ENCODE assay signal across 1 fruit fly cellular context in genomic region chrX:6353613-6353986, dm6.
TF ChIP-seq lines count a peak whose summit lies in the region.

No protein-coding gene starts in this region.

TF ChIP-seq in whole organism, embryonic, 481 proteins besides CTCF, POLR2A, EP300 and RAD21 (continued from another document and continues in another):
- TF ChIP-seq aop (GFP tag; IDR thresholded peaks at IDR 0.05; lab: Robert Waterston, UW) = no peak
- peak; percentile 15 to 93 for TF ChIP-seq Hr51 (GFP tag; optimal IDR thresholded peaks at IDR 0.05; lab: Kevin White, UChicago)
- peak; percentile 70 for TF ChIP-seq Nf-YB (GFP tag; optimal IDR thresholded peaks at IDR 0.05; lab: Kevin White, UChicago)
- peak; percentile 50 for TF ChIP-seq Mad (GFP tag; optimal IDR thresholded peaks at IDR 0.05; lab: Kevin White, UChicago)
- peak; percentile 82 for TF ChIP-seq Ptx1 (GFP tag; IDR thresholded peaks at IDR 0.05; lab: Robert Waterston, UW)
- peak; percentile 57 to 77 for TF ChIP-seq dpn (GFP tag; optimal IDR thresholded peaks at IDR 0.05; lab: Kevin White, UChicago)
- TF ChIP-seq CG4820 (GFP tag; optimal IDR thresholded peaks at IDR 0.05; lab: Kevin White, UChicago) = peak; percentile 77
- TF ChIP-seq odd (GFP tag; optimal IDR thresholded peaks at IDR 0.05; lab: Kevin White, UChicago) = peak; percentile 75
- peak; percentile 93 for TF ChIP-seq CG15269 (tag; optimal IDR thresholded peaks at IDR 0.05; lab: Kevin White, UChicago)
- peak; percentile 54 for TF ChIP-seq kni (GFP tag; optimal IDR thresholded peaks at IDR 0.05; lab: Kevin White, UChicago)
- no peak for TF ChIP-seq maf-S (GFP tag; optimal IDR thresholded peaks at IDR 0.05; lab: Kevin White, UChicago)
- TF ChIP-seq CG6813 (GFP tag; optimal IDR thresholded peaks at IDR 0.05; lab: Kevin White, UChicago) = peak; percentile 86
- peak; percentile 83 for TF ChIP-seq gcm (GFP tag; optimal IDR thresholded peaks at IDR 0.05; lab: Kevin White, UChicago)
- TF ChIP-seq CG17361 (GFP tag; IDR thresholded peaks at IDR 0.05; lab: Robert Waterston, UW) = peak; percentile 96
- no peak for TF ChIP-seq tll (GFP tag; optimal IDR thresholded peaks at IDR 0.05; lab: Kevin White, UChicago)
- TF ChIP-seq chn (GFP tag; optimal IDR thresholded peaks at IDR 0.05; lab: Kevin White, UChicago) = no peak
- peak; percentile 74 for TF ChIP-seq CG2875 (GFP tag; optimal IDR thresholded peaks at IDR 0.05; lab: Kevin White, UChicago)
- peak; percentile 60; the same call in 1 of the 2 replicates for TF ChIP-seq CG17612 (GFP tag; IDR thresholded peaks at IDR 0.05; lab: Robert Waterston, UW)
- peak; percentile 75 for TF ChIP-seq CG12155 (GFP tag; optimal IDR thresholded peaks at IDR 0.05; lab: Kevin White, UChicago)
- TF ChIP-seq CG32772 (GFP tag; IDR thresholded peaks at IDR 0.05; lab: Robert Waterston, UW) = peak; percentile 73
- TF ChIP-seq Dip3 (GFP tag; optimal IDR thresholded peaks at IDR 0.05; lab: Kevin White, UChicago) = peak; percentile 13
- peak; percentile 75 for TF ChIP-seq CG9437 (GFP tag; optimal IDR thresholded peaks at IDR 0.05; lab: Kevin White, UChicago)
- TF ChIP-seq Tbp (GFP tag; optimal IDR thresholded peaks at IDR 0.05; lab: Kevin White, UChicago) = no peak
- no peak for TF ChIP-seq CG2199 (GFP tag; IDR thresholded peaks at IDR 0.05; lab: Robert Waterston, UW)
- peak; percentile 61 for TF ChIP-seq YL-1 (GFP tag; optimal IDR thresholded peaks at IDR 0.05; lab: Kevin White, UChicago)
- peak; percentile 86 for TF ChIP-seq HLH3B (GFP tag; IDR thresholded peaks at IDR 0.05; lab: Robert Waterston, UW)
- peak in 1 of 2 experiments; percentile 54 for TF ChIP-seq Pdp1 (GFP tag; optimal IDR thresholded peaks at IDR 0.05; lab: Kevin White, UChicago)
- peak; percentile 84 for TF ChIP-seq D19A (tag; optimal IDR thresholded peaks at IDR 0.05; lab: Kevin White, UChicago)
- TF ChIP-seq CG10565 (GFP tag; optimal IDR thresholded peaks at IDR 0.05; lab: Kevin White, UChicago) = no peak
- TF ChIP-seq nom (GFP tag; optimal IDR thresholded peaks at IDR 0.05; lab: Kevin White, UChicago) = no peak
- TF ChIP-seq CG18262 (tag; optimal IDR thresholded peaks at IDR 0.05; lab: Kevin White, UChicago) = peak; percentile 92
- peak; percentile 84 for TF ChIP-seq Hand (GFP tag; optimal IDR thresholded peaks at IDR 0.05; lab: Kevin White, UChicago)
- no peak for TF ChIP-seq sima (GFP tag; optimal IDR thresholded peaks at IDR 0.05; lab: Kevin White, UChicago)
- TF ChIP-seq CG1792 (GFP tag; optimal IDR thresholded peaks at IDR 0.05; lab: Kevin White, UChicago) = no peak
- TF ChIP-seq sim (GFP tag; IDR thresholded peaks at IDR 0.05; lab: Robert Waterston, UW) = peak; percentile 52; the same call in 1 of the 2 replicates
- TF ChIP-seq Oli (tag; optimal IDR thresholded peaks at IDR 0.05; lab: Kevin White, UChicago) = peak; percentile 90
- peak; percentile 91 for TF ChIP-seq CG10979 (tag; optimal IDR thresholded peaks at IDR 0.05; lab: Kevin White, UChicago)
- no peak for TF ChIP-seq pros (GFP tag; optimal IDR thresholded peaks at IDR 0.05; lab: Kevin White, UChicago)
- peak; percentile 43 for TF ChIP-seq CG10274 (GFP tag; optimal IDR thresholded peaks at IDR 0.05; lab: Kevin White, UChicago)
- TF ChIP-seq Dad (GFP tag; optimal IDR thresholded peaks at IDR 0.05; lab: Kevin White, UChicago) = peak; percentile 2
- TF ChIP-seq pfk (GFP tag; optimal IDR thresholded peaks at IDR 0.05; lab: Kevin White, UChicago) = no peak
- peak; percentile 55 for TF ChIP-seq CG8359 (GFP tag; optimal IDR thresholded peaks at IDR 0.05; lab: Kevin White, UChicago; ENCODE audit: borderline replicate concordance)
- peak; percentile 65 for TF ChIP-seq al (GFP tag; IDR thresholded peaks at IDR 0.05; lab: Robert Waterston, UW)
- peak; percentile 72 for TF ChIP-seq B-H1 (GFP tag; IDR thresholded peaks at IDR 0.05; lab: Robert Waterston, UW)
- TF ChIP-seq vnd (GFP tag; IDR thresholded peaks at IDR 0.05; lab: Robert Waterston, UW; ENCODE audit: partially characterized antibody) = no peak
- peak; percentile 89 for TF ChIP-seq CG12299 (tag; optimal IDR thresholded peaks at IDR 0.05; lab: Kevin White, UChicago)
- TF ChIP-seq Elba2 (GFP tag; optimal IDR thresholded peaks at IDR 0.05; lab: Kevin White, UChicago) = peak; percentile 15
- TF ChIP-seq dm (GFP tag; optimal IDR thresholded peaks at IDR 0.05; lab: Kevin White, UChicago) = no peak
- TF ChIP-seq jigr1 (GFP tag; IDR thresholded peaks at IDR 0.05; lab: Robert Waterston, UW) = peak; percentile 43; the same call in 1 of the 3 replicates
- peak; percentile 39 for TF ChIP-seq fd64A (GFP tag; optimal IDR thresholded peaks at IDR 0.05; lab: Kevin White, UChicago)
- TF ChIP-seq BtbVII (GFP tag; optimal IDR thresholded peaks at IDR 0.05; lab: Kevin White, UChicago) = peak; percentile 87
- no peak for TF ChIP-seq CG9609 (GFP tag; optimal IDR thresholded peaks at IDR 0.05; lab: Kevin White, UChicago)
- TF ChIP-seq CHES-1-like (GFP tag; optimal IDR thresholded peaks at IDR 0.05; lab: Kevin White, UChicago) = no peak
- peak; percentile 78 for TF ChIP-seq tin (GFP tag; optimal IDR thresholded peaks at IDR 0.05; lab: Kevin White, UChicago)
- TF ChIP-seq Sry-β (GFP tag; optimal IDR thresholded peaks at IDR 0.05; lab: Kevin White, UChicago) = no peak
- TF ChIP-seq eve (GFP tag; optimal IDR thresholded peaks at IDR 0.05; lab: Kevin White, UChicago) = peak in 1 of 2 experiments; percentile 94
- TF ChIP-seq Eip74EF (GFP tag; optimal IDR thresholded peaks at IDR 0.05; lab: Kevin White, UChicago) = peak in 1 of 2 experiments; percentile 84
- TF ChIP-seq en (GFP tag; optimal IDR thresholded peaks at IDR 0.05; lab: Kevin White, UChicago) = no peak
- no peak for TF ChIP-seq Neu2 (GFP tag; optimal IDR thresholded peaks at IDR 0.05; lab: Kevin White, UChicago; ENCODE audit: borderline replicate concordance)
- TF ChIP-seq onecut (GFP tag; IDR thresholded peaks at IDR 0.05; lab: Robert Waterston, UW) = peak; percentile 48; the same call in 1 of the 2 replicates
- TF ChIP-seq caup (GFP tag; optimal IDR thresholded peaks at IDR 0.05; lab: Kevin White, UChicago; ENCODE audit: severe bottlenecking) = peak; percentile 86
- TF ChIP-seq D19B (GFP tag; optimal IDR thresholded peaks at IDR 0.05; lab: Kevin White, UChicago) = peak; percentile 73
- peak; percentile 82 for TF ChIP-seq trem (tag; optimal IDR thresholded peaks at IDR 0.05; lab: Kevin White, UChicago)
- TF ChIP-seq CG12219 (GFP tag; optimal IDR thresholded peaks at IDR 0.05; lab: Kevin White, UChicago) = peak; percentile 77
- no peak; the same call in 2 of the 3 replicates for TF ChIP-seq CG6175 (GFP tag; IDR thresholded peaks at IDR 0.05; lab: Robert Waterston, UW)
- TF ChIP-seq CG3281 (GFP tag; optimal IDR thresholded peaks at IDR 0.05; lab: Kevin White, UChicago) = peak; percentile 88
- peak; percentile 71 for TF ChIP-seq CG10366 (GFP tag; IDR thresholded peaks at IDR 0.05; lab: Robert Waterston, UW)
- TF ChIP-seq jing (GFP tag; optimal IDR thresholded peaks at IDR 0.05; lab: Kevin White, UChicago) = peak; percentile 35
- peak; percentile 81 for TF ChIP-seq B-H2 (GFP tag; optimal IDR thresholded peaks at IDR 0.05; lab: Kevin White, UChicago)
- peak in 1 of 3 experiments; percentile 87 for TF ChIP-seq lola (GFP tag; optimal IDR thresholded peaks at IDR 0.05; lab: Kevin White, UChicago)
- TF ChIP-seq dmrt99B (tag; optimal IDR thresholded peaks at IDR 0.05; lab: Kevin White, UChicago) = peak; percentile 93
- TF ChIP-seq Ada2b (GFP tag; IDR thresholded peaks at IDR 0.05; lab: Robert Waterston, UW) = peak; percentile 81
- peak; percentile 87 for TF ChIP-seq ci (GFP tag; IDR thresholded peaks at IDR 0.05; lab: Robert Waterston, UW)
- TF ChIP-seq Trl (optimal IDR thresholded peaks at IDR 0.05; lab: Kevin White, UChicago) = no peak
- TF ChIP-seq Trl (GFP tag; optimal IDR thresholded peaks at IDR 0.05; lab: Kevin White, UChicago) = no peak
- peak; percentile 73 for TF ChIP-seq CG9215 (GFP tag; IDR thresholded peaks at IDR 0.05; lab: Robert Waterston, UW)
- TF ChIP-seq jumu (GFP tag; optimal IDR thresholded peaks at IDR 0.05; lab: Kevin White, UChicago) = no peak
- peak; percentile 77 for TF ChIP-seq CG11723 (GFP tag; optimal IDR thresholded peaks at IDR 0.05; lab: Kevin White, UChicago)
- TF ChIP-seq ab (GFP tag; optimal IDR thresholded peaks at IDR 0.05; lab: Kevin White, UChicago) = no peak
- TF ChIP-seq prd (optimal IDR thresholded peaks at IDR 0.05; lab: Kevin White, UChicago) = no peak
- peak; percentile 84 for TF ChIP-seq prd (GFP tag; IDR thresholded peaks at IDR 0.05; lab: Robert Waterston, UW)
- TF ChIP-seq Fer1 (GFP tag; optimal IDR thresholded peaks at IDR 0.05; lab: Kevin White, UChicago) = peak; percentile 93
- peak; percentile 87 for TF ChIP-seq stc (GFP tag; IDR thresholded peaks at IDR 0.05; lab: Robert Waterston, UW)
- TF ChIP-seq CG31365 (tag; optimal IDR thresholded peaks at IDR 0.05; lab: Kevin White, UChicago) = no peak
- peak; percentile 84 for TF ChIP-seq CG4424 (GFP tag; optimal IDR thresholded peaks at IDR 0.05; lab: Kevin White, UChicago)
- no peak for TF ChIP-seq br (optimal IDR thresholded peaks at IDR 0.05; lab: Kevin White, UChicago)
- peak; percentile 69 for TF ChIP-seq CG7357 (GFP tag; IDR thresholded peaks at IDR 0.05; lab: Robert Waterston, UW)
- no peak for TF ChIP-seq HmgD (GFP tag; optimal IDR thresholded peaks at IDR 0.05; lab: Kevin White, UChicago)
- peak; percentile 74 for TF ChIP-seq CG10654 (GFP tag; optimal IDR thresholded peaks at IDR 0.05; lab: Kevin White, UChicago)
- peak; percentile 76 for TF ChIP-seq CG8281 (tag; optimal IDR thresholded peaks at IDR 0.05; lab: Kevin White, UChicago)
- peak; percentile 68 for TF ChIP-seq CG11247 (GFP tag; IDR thresholded peaks at IDR 0.05; lab: Robert Waterston, UW)
- TF ChIP-seq CG33557 (GFP tag; optimal IDR thresholded peaks at IDR 0.05; lab: Kevin White, UChicago) = peak; percentile 87
- TF ChIP-seq CG3407 (GFP tag; optimal IDR thresholded peaks at IDR 0.05; lab: Kevin White, UChicago) = peak; percentile 80
- TF ChIP-seq CG17359 (tag; optimal IDR thresholded peaks at IDR 0.05; lab: Kevin White, UChicago) = peak; percentile 89
- TF ChIP-seq salm (tag; optimal IDR thresholded peaks at IDR 0.05; lab: Kevin White, UChicago) = peak; percentile 83
- TF ChIP-seq p53 (GFP tag; optimal IDR thresholded peaks at IDR 0.05; lab: Kevin White, UChicago) = no peak
- TF ChIP-seq CG34376 (GFP tag; optimal IDR thresholded peaks at IDR 0.05; lab: Kevin White, UChicago) = peak; percentile 83
- TF ChIP-seq gt (GFP tag; IDR thresholded peaks at IDR 0.05; lab: Robert Waterston, UW) = no peak; the same call in 1 of the 2 replicates
- peak; percentile 83 for TF ChIP-seq oc (tag; optimal IDR thresholded peaks at IDR 0.05; lab: Kevin White, UChicago)
- peak; percentile 64 for TF ChIP-seq CG18476 (GFP tag; optimal IDR thresholded peaks at IDR 0.05; lab: Kevin White, UChicago)
- TF ChIP-seq CG7745 (tag; optimal IDR thresholded peaks at IDR 0.05; lab: Kevin White, UChicago) = no peak
- TF ChIP-seq kah (GFP tag; optimal IDR thresholded peaks at IDR 0.05; lab: Kevin White, UChicago) = peak; percentile 71
- no peak for TF ChIP-seq CG16779 (GFP tag; IDR thresholded peaks at IDR 0.05; lab: Robert Waterston, UW)
- TF ChIP-seq sc (optimal IDR thresholded peaks at IDR 0.05; lab: Kevin White, UChicago) = no peak
- peak; percentile 77 for TF ChIP-seq sc (GFP tag; optimal IDR thresholded peaks at IDR 0.05; lab: Kevin White, UChicago)
- TF ChIP-seq CG15601 (tag; optimal IDR thresholded peaks at IDR 0.05; lab: Kevin White, UChicago) = peak; percentile 91
- TF ChIP-seq Opbp (GFP tag; IDR thresholded peaks at IDR 0.05; lab: Robert Waterston, UW; ENCODE audit: partially characterized antibody) = no peak
- no peak for TF ChIP-seq btn (GFP tag; optimal IDR thresholded peaks at IDR 0.05; lab: Kevin White, UChicago)
- TF ChIP-seq CG9797 (GFP tag; optimal IDR thresholded peaks at IDR 0.05; lab: Kevin White, UChicago) = no peak
- TF ChIP-seq tio (GFP tag; optimal IDR thresholded peaks at IDR 0.05; lab: Kevin White, UChicago) = peak; percentile 87
- peak; percentile 77 for TF ChIP-seq Spps (tag; optimal IDR thresholded peaks at IDR 0.05; lab: Kevin White, UChicago)
- TF ChIP-seq CG4360 (GFP tag; IDR thresholded peaks at IDR 0.05; lab: Robert Waterston, UW) = peak; percentile 17; the same call in 1 of the 2 replicates
- peak; percentile 78 for TF ChIP-seq ewg (GFP tag; optimal IDR thresholded peaks at IDR 0.05; lab: Kevin White, UChicago)
- peak in 1 of 2 experiments; percentile 33 for TF ChIP-seq crp (GFP tag; optimal IDR thresholded peaks at IDR 0.05; lab: Kevin White, UChicago)
- TF ChIP-seq CG10462 (GFP tag; optimal IDR thresholded peaks at IDR 0.05; lab: Kevin White, UChicago) = peak; percentile 69
- peak; percentile 7 for TF ChIP-seq CG8089 (GFP tag; optimal IDR thresholded peaks at IDR 0.05; lab: Kevin White, UChicago)
- peak; percentile 9 for TF ChIP-seq ems (GFP tag; optimal IDR thresholded peaks at IDR 0.05; lab: Kevin White, UChicago)
- TF ChIP-seq Hey (tag; optimal IDR thresholded peaks at IDR 0.05; lab: Kevin White, UChicago) = peak; percentile 46
- TF ChIP-seq toy (GFP tag; IDR thresholded peaks at IDR 0.05; lab: Robert Waterston, UW) = no peak
- TF ChIP-seq CG7839 (tag; optimal IDR thresholded peaks at IDR 0.05; lab: Kevin White, UChicago) = peak; percentile 93
- peak; percentile 73 for TF ChIP-seq Vsx1 (GFP tag; optimal IDR thresholded peaks at IDR 0.05; lab: Kevin White, UChicago)
- TF ChIP-seq cato (GFP tag; optimal IDR thresholded peaks at IDR 0.05; lab: Kevin White, UChicago; ENCODE audit: borderline replicate concordance) = peak; percentile 75
- TF ChIP-seq CG1602 (GFP tag; optimal IDR thresholded peaks at IDR 0.05; lab: Kevin White, UChicago) = peak; percentile 76
- TF ChIP-seq CG33213 (GFP tag; optimal IDR thresholded peaks at IDR 0.05; lab: Kevin White, UChicago) = no peak
- TF ChIP-seq CG2129 (GFP tag; IDR thresholded peaks at IDR 0.05; lab: Robert Waterston, UW; ENCODE audit: partially characterized antibody) = no peak
- TF ChIP-seq exex (tag; optimal IDR thresholded peaks at IDR 0.05; lab: Kevin White, UChicago) = peak; percentile 60
- TF ChIP-seq CG17328 (GFP tag; IDR thresholded peaks at IDR 0.05; lab: Robert Waterston, UW) = peak; percentile 73
- peak; percentile 46; the same call in 1 of the 2 replicates for TF ChIP-seq CG10959 (GFP tag; IDR thresholded peaks at IDR 0.05; lab: Robert Waterston, UW)
- TF ChIP-seq CG5180 (GFP tag; optimal IDR thresholded peaks at IDR 0.05; lab: Kevin White, UChicago) = peak; percentile 79
- TF ChIP-seq CG18764 (GFP tag; optimal IDR thresholded peaks at IDR 0.05; lab: Kevin White, UChicago) = peak; percentile 76
- peak; percentile 84 for TF ChIP-seq Asciz (GFP tag; optimal IDR thresholded peaks at IDR 0.05; lab: Kevin White, UChicago)
- TF ChIP-seq CG18011 (GFP tag; optimal IDR thresholded peaks at IDR 0.05; lab: Kevin White, UChicago) = no peak
